Worm (Caenorhabditis elegans): ENCODE results near the gene Y67H2A.7.

DNA sequence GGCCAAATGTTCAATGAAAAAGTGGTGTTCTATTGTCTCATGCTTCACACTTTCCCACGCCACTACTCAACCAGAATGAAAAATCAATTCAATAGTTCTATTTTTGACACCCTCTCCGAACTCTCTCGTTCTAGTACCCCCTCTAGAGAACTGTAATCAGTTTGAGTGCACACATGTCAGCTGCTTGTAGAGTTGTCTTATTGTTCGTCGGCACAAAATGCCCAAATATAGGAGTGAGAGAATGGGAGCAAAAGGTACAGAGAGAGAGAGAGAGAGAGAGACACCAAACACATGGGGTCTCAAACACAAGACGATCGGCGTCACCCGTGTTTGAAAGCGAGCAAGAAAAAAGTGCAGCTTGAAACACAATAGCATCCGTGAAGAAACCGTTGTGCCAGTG lies 30.7 kb downstream of the Y67H2A.7 start:
- TF ChIP-seq T22C8.4 (GFP tag; IDR thresholded peaks at IDR 0.05), result no peak
- no peak for TF ChIP-seq klf-2 (GFP tag; conservative IDR thresholded peaks at IDR 0.05)
- TF ChIP-seq ztf-29 (GFP tag; IDR thresholded peaks at IDR 0.05), result no peak
- no peak for TF ChIP-seq ztf-23 (GFP tag; IDR thresholded peaks at IDR 0.05)

Data from whole organism, midembryonic.